Worm (Caenorhabditis elegans) whole organism, midembryonic: ENCODE data around the gene Y41D4A.3.
A peak's percentile ranks its signal among the peaks of the same experiment; 100 is the strongest.

Experiments used
- T22C8.4 ChIP-seq: fragments of 200-800 bp; sonication (Bioruptor generic); IDR thresholded peaks from 2 replicates; pipeline ENCODE4 v1.3.6; 2022; ENCODE audit warnings: missing genetic modification characterization, missing compliant biosample characterization
- cog-1 ChIP-seq: sonication (generic microtip); optimal IDR thresholded peaks from 2 replicates; lab custom pipeline; 2016; ENCODE audit warnings: missing genetic modification characterization, missing compliant biosample characterization
- flt-1 ChIP-seq: fragments of 200-800 bp; sonication (Bioruptor generic); IDR thresholded peaks from 2 replicates; pipeline ENCODE4 v1.3.6; 2022; ENCODE audit warnings: missing genetic modification characterization, missing compliant biosample characterization
- klf-2 ChIP-seq: fragments of 200-800 bp; sonication (Bioruptor generic); conservative IDR thresholded peaks from 2 replicates; pipeline ENCODE4 v1.3.6; 2022; ENCODE audit warnings: missing genetic modification reagents, missing genetic modification characterization, missing compliant biosample characterization
- ref-1 ChIP-seq: fragments of 200-800 bp; sonication (Bioruptor generic); conservative IDR thresholded peaks from 2 replicates; pipeline ENCODE4 v1.3.6; 2022; ENCODE audit warnings: missing genetic modification reagents, missing genetic modification characterization, missing compliant biosample characterization
- tab-1 ChIP-seq: fragments of 200-800 bp; sonication (Bioruptor generic); IDR thresholded peaks from 2 replicates; pipeline ENCODE4 v1.3.6; 2022; ENCODE audit warnings: missing genetic modification characterization, missing compliant biosample characterization

- TF ChIP-seq flt-1 (GFP tag; lab: Robert Waterston, UW) = no peak
- no peak for TF ChIP-seq cog-1 (tag; lab: Kevin White, UChicago)
- peak; percentile 42; the same call in 1 of the 2 replicates for TF ChIP-seq T22C8.4
- TF ChIP-seq klf-2 (GFP tag; lab: Robert Waterston, UW) = no peak
- TF ChIP-seq ref-1 (GFP tag; lab: Robert Waterston, UW) = no peak
- TF ChIP-seq tab-1 = no peak
Observed at ce11 chrIV:1706996-1707395, 46.6 kb upstream of the Y41D4A.3 start, which contains the start of gene K08D12.4.
